Worm (Caenorhabditis elegans): Measurements from ENCODE around the gene glt-7.

DNA sequence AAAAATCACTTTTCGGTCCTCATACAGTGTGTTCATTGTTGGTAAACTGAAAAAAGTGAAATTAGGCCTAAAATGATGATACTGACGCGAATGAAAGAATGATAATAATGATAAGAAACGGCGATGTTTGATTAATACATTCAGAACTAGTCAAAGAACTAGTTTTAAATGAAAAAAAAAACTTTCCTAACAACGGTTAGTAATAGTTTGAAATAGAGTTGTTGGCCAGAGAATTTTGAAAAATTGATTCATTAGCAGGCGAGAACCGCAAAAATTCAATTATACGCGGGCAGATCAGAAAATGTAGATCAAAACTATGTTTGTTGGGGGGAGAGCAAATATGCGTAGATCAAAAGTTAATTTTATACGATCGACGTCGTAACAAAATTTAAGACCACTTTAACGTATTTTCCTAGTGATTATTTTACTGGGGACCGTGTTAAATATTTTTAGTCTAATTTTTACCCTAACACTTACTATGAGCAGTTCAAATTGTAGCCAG is 38.9 kb downstream of the glt-7 start, which contains the start of gene F56A11.5:
- TF ChIP-seq dmd-4 (tag; optimal IDR thresholded peaks at IDR 0.05) (no peak), nhr-77 (tag; optimal IDR thresholded peaks at IDR 0.05) (no peak), elt-3 (tag; optimal IDR thresholded peaks at IDR 0.05) (no peak), aly-2 (tag; optimal IDR thresholded peaks at IDR 0.05) (no peak), unc-39 (tag; optimal IDR thresholded peaks at IDR 0.05) (no peak), ama-1 (optimal IDR thresholded peaks at IDR 0.05) (no peak), snpc-4 (tag; optimal IDR thresholded peaks at IDR 0.05) (no peak)
